Fruit fly (Drosophila melanogaster) whole organism, wandering third instar larva: Measurements from ENCODE around the gene Cpr67Fb.

ENCODE experiments used
- CG32264 ChIP-seq: fragments of 200-800 bp; sonication (Bioruptor generic); optimal IDR thresholded peaks from 2 replicates; lab custom pipeline; 2016; ENCODE audit warnings: missing biosample characterization, missing genetic modification characterization
- Dfd ChIP-seq: fragments of >200 bp; optimal IDR thresholded peaks from 2 replicates; lab custom pipeline; 2017; ENCODE audit warnings: missing biosample characterization, missing genetic modification characterization
- Dif ChIP-seq: fragments of 200-275, 200-300 bp; sonication (Bioruptor generic); optimal IDR thresholded peaks from 2 replicates; lab custom pipeline; 2018; ENCODE audit warnings: missing biosample characterization, missing genetic modification characterization; ENCODE audit not compliant: partially characterized antibody
- Myc ChIP-seq: fragments of >200 bp; optimal IDR thresholded peaks from 2 replicates; lab custom pipeline; 2017
- Sp1 ChIP-seq: fragments of 200-800 bp; sonication (Bioruptor generic); optimal IDR thresholded peaks from 3 replicates; lab custom pipeline; 2019; ENCODE audit warnings: missing biosample characterization, mild to moderate bottlenecking, missing genetic modification characterization, moderate library complexity
- br ChIP-seq: fragments of 200-800 bp; sonication (Bioruptor generic); optimal IDR thresholded peaks from 2 replicates; lab custom pipeline; 2016; ENCODE audit warnings: missing biosample characterization, missing genetic modification characterization
- dmrt93B ChIP-seq: fragments of 200-800 bp; sonication (Bioruptor generic); optimal IDR thresholded peaks from 2 replicates; lab custom pipeline; 2018; ENCODE audit warnings: missing biosample characterization, mild to moderate bottlenecking, missing genetic modification characterization
- lola ChIP-seq: fragments of >200 bp; optimal IDR thresholded peaks from 2 replicates; lab custom pipeline; 2017; ENCODE audit warnings: missing biosample characterization, missing genetic modification characterization
- psq ChIP-seq: fragments of 200-800 bp; sonication (Bioruptor generic); optimal IDR thresholded peaks from 3 replicates; lab custom pipeline; 2017; ENCODE audit warnings: missing biosample characterization, mild to moderate bottlenecking, missing genetic modification characterization, moderate library complexity
- usp ChIP-seq: fragments of >200 bp; optimal IDR thresholded peaks from 2 replicates; lab custom pipeline; 2017; ENCODE audit warnings: missing biosample characterization, missing genetic modification characterization

DNA sequence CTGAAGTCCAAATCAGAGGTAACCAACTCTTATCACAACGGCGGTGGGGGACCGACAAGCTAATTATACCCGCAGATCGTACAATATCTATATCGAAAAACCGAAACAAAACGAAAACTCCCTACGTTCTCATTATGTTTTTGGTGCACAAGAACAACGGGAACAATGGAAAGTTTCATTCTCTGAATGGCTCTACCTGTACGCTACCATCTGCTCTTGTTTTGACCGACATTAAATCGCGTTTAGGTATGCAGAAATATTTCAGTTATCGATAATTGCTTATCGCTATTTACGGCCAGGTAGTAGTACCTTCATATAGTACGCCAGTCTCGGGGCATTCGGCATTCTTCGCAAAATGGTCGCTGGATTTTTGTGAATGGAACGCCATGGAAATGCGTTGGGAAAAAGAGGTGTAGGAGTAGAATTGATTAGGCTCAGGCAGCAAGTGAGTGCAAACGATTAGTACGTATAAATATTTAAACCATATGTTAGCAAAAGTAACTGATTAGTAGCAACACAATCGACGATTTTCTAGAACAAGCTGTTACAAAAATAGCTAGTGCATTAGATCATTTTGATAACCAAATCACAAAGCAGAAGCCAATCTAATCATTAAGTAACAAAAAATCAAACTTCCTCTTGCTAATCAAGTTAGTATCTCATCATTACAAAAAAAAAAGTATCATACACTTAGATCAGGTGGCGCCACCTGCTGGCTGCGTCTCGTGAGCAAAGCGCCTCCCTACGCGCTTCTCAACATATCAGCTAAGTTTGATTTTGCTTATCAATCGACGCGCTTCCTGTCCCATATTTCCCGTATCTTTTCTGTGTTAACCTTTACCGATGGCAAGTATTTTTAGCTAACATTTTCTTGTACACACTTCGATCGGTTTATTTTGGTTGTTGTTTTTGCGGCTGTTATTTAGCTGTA is 31.2 kb upstream of the Cpr67Fb start:
- TF ChIP-seq psq (GFP tag; lab: Kevin White, UChicago) (no peak), Sp1 (GFP tag; lab: Kevin White, UChicago) (no peak), Myc (lab: Kevin White, UChicago) (no peak), Dfd (GFP tag; lab: Kevin White, UChicago) (no peak), dmrt93B (GFP tag; lab: Kevin White, UChicago) (no peak), Dif (no peak), br (GFP tag; lab: Kevin White, UChicago) (no peak), usp (GFP tag; lab: Kevin White, UChicago) (no peak), lola (GFP tag; lab: Kevin White, UChicago) (no peak), CG32264 (GFP tag; lab: Kevin White, UChicago) (no peak)
